Worm (Caenorhabditis elegans) whole organism, L4 larva: ENCODE results near the gene rsp-5.

Experiments used
- ceh-20 ChIP-seq: fragments of 200-800 bp; sonication (Bioruptor generic); IDR thresholded peaks from 2 replicates; pipeline ENCODE4 v1.3.6; 2022; ENCODE audit warnings: missing genetic modification reagents, missing genetic modification characterization, missing compliant biosample characterization
- ceh-82 ChIP-seq: sonication (generic microtip); optimal IDR thresholded peaks from 2 replicates; lab custom pipeline; 2017; ENCODE audit warnings: missing biosample characterization, missing genetic modification characterization
- daf-12 ChIP-seq: fragments of 150-350 bp; optimal IDR thresholded peaks from 2 replicates; lab custom pipeline; 2014; ENCODE audit warnings: missing biosample characterization, missing genetic modification reagents, missing genetic modification characterization
- dmd-9 ChIP-seq: fragments of 200-800 bp; sonication (Bioruptor generic); IDR thresholded peaks from 2 replicates; pipeline ENCODE4 v1.3.6; 2022; ENCODE audit warnings: missing genetic modification reagents, missing genetic modification characterization, missing compliant biosample characterization
- fos-1 ChIP-seq: fragments of 150-350 bp; optimal IDR thresholded peaks from 2 replicates; lab custom pipeline; 2014; ENCODE audit warnings: missing biosample characterization, missing genetic modification characterization
- hlh-30 ChIP-seq: sonication (generic microtip); optimal IDR thresholded peaks from 2 replicates; lab custom pipeline; 2017; ENCODE audit warnings: antibody characterized with exemption, mild to moderate bottlenecking, missing genetic modification characterization, missing compliant biosample characterization; ENCODE audit not compliant: insufficient read depth
- nhr-111 ChIP-seq: fragments of 200-800 bp; sonication (Bioruptor generic); optimal IDR thresholded peaks from 2 replicates; lab custom pipeline; 2018; ENCODE audit warnings: mild to moderate bottlenecking, missing genetic modification characterization, missing compliant biosample characterization
- nhr-76 ChIP-seq: fragments of 150-350 bp; optimal IDR thresholded peaks from 2 replicates; lab custom pipeline; 2014; ENCODE audit warnings: missing biosample characterization, missing genetic modification characterization

DNA sequence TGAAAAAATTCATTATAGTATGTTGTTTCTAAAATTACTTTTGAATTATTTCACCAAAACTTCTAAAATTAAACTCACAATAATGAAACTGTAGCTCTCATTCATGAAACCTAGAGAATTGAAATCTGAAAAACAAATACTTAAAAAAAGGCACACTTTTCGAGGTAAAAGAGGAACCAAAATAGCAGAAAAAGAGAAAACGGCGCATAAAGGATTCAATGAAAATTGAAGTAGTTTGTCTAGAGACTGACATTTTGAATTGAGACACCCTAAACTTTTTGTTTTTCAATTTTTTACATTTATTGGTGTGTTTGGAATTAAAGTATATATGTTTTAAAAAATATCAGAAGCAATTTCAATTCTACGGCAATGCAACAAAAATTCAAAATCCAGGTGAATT lies 19.0 kb upstream of the rsp-5 start, which contains the start of gene dgk-5:
- no peak for TF ChIP-seq fos-1 (tag; lab: Kevin White, UChicago)
- no peak for TF ChIP-seq dmd-9 (GFP tag; lab: Robert Waterston, UW)
- no peak for TF ChIP-seq ceh-20 (GFP tag; lab: Robert Waterston, UW)
- TF ChIP-seq nhr-111 (GFP tag; lab: Kevin White, UChicago) = no peak
- TF ChIP-seq nhr-76 = no peak
- TF ChIP-seq daf-12 (tag; lab: Kevin White, UChicago) = no peak
- no peak for TF ChIP-seq hlh-30 (tag; lab: Kevin White, UChicago)
- no peak for TF ChIP-seq ceh-82 (tag; lab: Kevin White, UChicago)
